Worm (Caenorhabditis elegans) whole organism, early embryonic: ENCODE data around the gene ZK180.6.

Experiments used
- B0310.2 ChIP-seq: sonication (generic microtip); optimal IDR thresholded peaks from 2 replicates; lab custom pipeline; 2016; ENCODE audit warnings: mild to moderate bottlenecking, missing genetic modification characterization, missing compliant biosample characterization
- F13C5.2 ChIP-seq: sonication (generic microtip); optimal IDR thresholded peaks from 2 replicates; lab custom pipeline; 2017; ENCODE audit warnings: mild to moderate bottlenecking, missing genetic modification characterization, inconsistent platforms, missing compliant biosample characterization
- ama-1 ChIP-seq: fragments of 150-350 bp; optimal IDR thresholded peaks from 2 replicates; lab custom pipeline; 2014
- ceh-13 ChIP-seq: fragments of 200-800 bp; sonication (Bioruptor generic); optimal IDR thresholded peaks from 2 replicates; lab custom pipeline; 2018; ENCODE audit warnings: mild to moderate bottlenecking, missing genetic modification characterization, missing compliant biosample characterization
- ceh-36 ChIP-seq: sonication (generic microtip); optimal IDR thresholded peaks from 2 replicates; lab custom pipeline; 2016; ENCODE audit warnings: missing genetic modification characterization, inconsistent platforms, missing compliant biosample characterization
- ets-7 ChIP-seq: sonication (generic microtip); optimal IDR thresholded peaks from 2 replicates; lab custom pipeline; 2016; ENCODE audit warnings: missing genotype, missing genetic modification characterization, missing compliant biosample characterization
- flt-1 ChIP-seq: fragments of 200-800 bp; sonication (Bioruptor generic); IDR thresholded peaks from 2 replicates; pipeline ENCODE4 v1.3.6; 2022; ENCODE audit warnings: missing genetic modification characterization, missing compliant biosample characterization
- scrt-1 ChIP-seq: fragments of 200-800 bp; sonication (Bioruptor generic); IDR thresholded peaks from 2 replicates; pipeline ENCODE4 v1.3.6; 2022; ENCODE audit warnings: missing genetic modification characterization, missing compliant biosample characterization

- TF ChIP-seq F13C5.2 (tag; lab: Kevin White, UChicago) (no peak), ama-1 (lab: Kevin White, UChicago) (no peak), scrt-1 (GFP tag; lab: Robert Waterston, UW) (no peak), flt-1 (GFP tag; lab: Robert Waterston, UW) (no peak), B0310.2 (tag; lab: Kevin White, UChicago) (no peak), ets-7 (no peak), ceh-36 (no peak), ceh-13 (GFP tag; lab: Kevin White, UChicago) (no peak)
Measured at ce11 chrIV:4523461-4523860, 1.4 kb downstream of the ZK180.6 start.
